Fruit fly (Drosophila melanogaster) whole organism, adult: ENCODE data around the gene CG4907.

Experiments
- CG11617 ChIP-seq: fragments of 200-800 bp; sonication (Bioruptor generic); optimal IDR thresholded peaks from 2 replicates; lab custom pipeline; 2017; ENCODE audit warnings: mild to moderate bottlenecking, missing biosample characterization, missing genetic modification reagents, missing genetic modification characterization
- CG12768 ChIP-seq: fragments of 200-800 bp; sonication (Bioruptor generic); optimal IDR thresholded peaks from 2 replicates; lab custom pipeline; 2017; ENCODE audit warnings: missing biosample characterization, missing genetic modification characterization, mild to moderate bottlenecking, moderate library complexity, missing genetic modification reagents
- CG14711 ChIP-seq: fragments of 200-800 bp; sonication (Bioruptor generic); optimal IDR thresholded peaks from 2 replicates; lab custom pipeline; 2018; ENCODE audit warnings: missing biosample characterization, mild to moderate bottlenecking, missing genetic modification characterization, moderate library complexity
- CG33017 ChIP-seq: fragments of 200-800 bp; sonication (Bioruptor generic); optimal IDR thresholded peaks from 2 replicates; lab custom pipeline; 2018; ENCODE audit warnings: missing biosample characterization, mild to moderate bottlenecking, missing genetic modification characterization, moderate library complexity
- CG5204 ChIP-seq: fragments of 200-800 bp; sonication (Bioruptor generic); optimal IDR thresholded peaks from 2 replicates; lab custom pipeline; 2016; ENCODE audit warnings: missing biosample characterization, missing genetic modification characterization
- CG7045 ChIP-seq: fragments of 200-800 bp; sonication (Bioruptor generic); optimal IDR thresholded peaks from 2 replicates; lab custom pipeline; 2017; ENCODE audit warnings: missing biosample characterization, mild to moderate bottlenecking, missing genetic modification characterization
- Clk ChIP-seq: fragments of 200-800 bp; sonication (Bioruptor generic); optimal IDR thresholded peaks from 2 replicates; lab custom pipeline; 2017; ENCODE audit warnings: missing biosample characterization, missing genetic modification characterization
- Hr96 ChIP-seq: fragments of 200-800 bp; sonication (Bioruptor generic); optimal IDR thresholded peaks from 2 replicates; lab custom pipeline; 2016; ENCODE audit warnings: missing biosample characterization, missing genetic modification characterization
- Mnt ChIP-seq: fragments of 200-800 bp; sonication (Bioruptor generic); optimal IDR thresholded peaks from 2 replicates; lab custom pipeline; 2016; ENCODE audit warnings: missing biosample characterization, mild to moderate bottlenecking, missing genetic modification characterization
- cic ChIP-seq: fragments of 200-800 bp; sonication (Bioruptor generic); optimal IDR thresholded peaks from 2 replicates; lab custom pipeline; 2017; ENCODE audit warnings: missing biosample characterization, mild to moderate bottlenecking, missing genetic modification characterization, moderate library complexity
- cnc ChIP-seq, 2 experiments: fragments of >200 bp; optimal IDR thresholded peaks; 2 replicates each; lab custom pipeline; 2017
- kay ChIP-seq: fragments of 200-800 bp; sonication (Bioruptor generic); peaks from one replicate; lab custom pipeline; 2016; ENCODE audit warnings: missing biosample characterization, missing genetic modification characterization, borderline replicate concordance
- pad ChIP-seq: fragments of 200-800 bp; sonication (Bioruptor generic); optimal IDR thresholded peaks from 3 replicates; lab custom pipeline; 2017; ENCODE audit warnings: missing biosample characterization, missing genetic modification characterization, mild to moderate bottlenecking, moderate library complexity, missing genetic modification reagents
- toe ChIP-seq: fragments of 200-800 bp; sonication (Bioruptor generic); optimal IDR thresholded peaks from 2 replicates; lab custom pipeline; 2016; ENCODE audit warnings: missing biosample characterization, missing genetic modification characterization

dm6 chr3R:22701793-22702192, 8.8 kb downstream of the CG4907 start, which contains the start of the genes CG6972 and CCAP:
- TF ChIP-seq Clk: no peak
- TF ChIP-seq kay: no peak
- no peak for TF ChIP-seq CG11617 (GFP tag; lab: Kevin White, UChicago)
- no peak for TF ChIP-seq cic
- TF ChIP-seq CG5204 (GFP tag; lab: Kevin White, UChicago): no peak
- TF ChIP-seq CG7045 (GFP tag; lab: Kevin White, UChicago): no peak
- no peak for TF ChIP-seq Hr96
- TF ChIP-seq cnc (optimal IDR thresholded peaks at IDR 0.05; lab: Kevin White, UChicago): no peak
- no peak for TF ChIP-seq CG14711 (tag; lab: Kevin White, UChicago)
- no peak for TF ChIP-seq Mnt (GFP tag; lab: Kevin White, UChicago)
- TF ChIP-seq CG12768 (GFP tag; lab: Kevin White, UChicago): no peak
- TF ChIP-seq CG33017 (tag; lab: Kevin White, UChicago): no peak
- TF ChIP-seq pad (GFP tag; lab: Kevin White, UChicago): no peak
- no peak for TF ChIP-seq toe (GFP tag; lab: Kevin White, UChicago)
